Worm (Caenorhabditis elegans) whole organism, mixed stage, embryonic: Measurements from ENCODE around the gene rsf-1.

Experiments
- nhr-12 ChIP-seq: fragments of 150-350 bp; optimal IDR thresholded peaks from 2 replicates; lab custom pipeline; 2014; ENCODE audit warnings: missing biosample characterization, missing genetic modification characterization
- unc-120 ChIP-seq: sonication (generic microtip); optimal IDR thresholded peaks from 2 replicates; lab custom pipeline; 2017; ENCODE audit warnings: missing genetic modification characterization, missing compliant biosample characterization; ENCODE audit not compliant: poor library complexity, severe bottlenecking

DNA sequence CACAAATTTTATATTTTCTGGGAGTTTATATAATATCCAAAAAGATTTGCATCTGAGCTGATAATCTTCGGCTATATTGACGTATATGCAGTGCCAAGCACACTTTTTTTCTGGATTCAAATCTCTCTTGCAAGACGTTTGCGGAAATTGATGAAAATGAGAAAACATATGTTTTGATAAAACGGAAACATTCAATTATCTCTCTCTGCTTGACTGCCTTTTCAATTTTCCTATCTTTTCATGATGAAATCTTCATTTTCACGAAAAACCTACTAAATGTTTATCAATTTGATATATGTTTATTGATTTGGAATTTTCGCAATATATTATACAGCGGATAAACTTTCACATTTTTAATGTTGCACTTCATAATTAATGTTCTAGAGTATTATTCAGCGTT, 1.8 kb downstream of the rsf-1 start:
- TF ChIP-seq nhr-12 (no peak), unc-120 (peak; percentile 23)
